Fruit fly (Drosophila melanogaster): Measurements from ENCODE around the gene CG3176.
A peak's percentile ranks its signal among the peaks of the same experiment; 100 is the strongest.

The CG3176 gene

dm6 chrX:529724-530603, 48.3 kb downstream of the CG3176 start, which contains the start of the genes CG4293 and Appl (continued):
- TF ChIP-seq dysf (GFP tag; IDR thresholded peaks at IDR 0.05) (no peak), Doc2 (GFP tag; IDR thresholded peaks at IDR 0.05) (no peak), CG8388 (GFP tag; optimal IDR thresholded peaks at IDR 0.05) (no peak), az2 (GFP tag; optimal IDR thresholded peaks at IDR 0.05) (no peak), CG2116 (GFP tag; optimal IDR thresholded peaks at IDR 0.05) (peak; percentile 62), Trl (optimal IDR thresholded peaks at IDR 0.05) (no peak), Trl (GFP tag; optimal IDR thresholded peaks at IDR 0.05) (no peak), chn (GFP tag; optimal IDR thresholded peaks at IDR 0.05) (no peak), jumu (GFP tag; optimal IDR thresholded peaks at IDR 0.05) (no peak), D19B (GFP tag; optimal IDR thresholded peaks at IDR 0.05) (no peak), Med (GFP tag) (peak; percentile 42), MTF-1 (GFP tag; optimal IDR thresholded peaks at IDR 0.05; ENCODE audit: borderline replicate concordance) (no peak), CG2712 (tag; optimal IDR thresholded peaks at IDR 0.05) (peak; percentile 31), Mes4 (GFP tag; optimal IDR thresholded peaks at IDR 0.05) (no peak), psq (GFP tag; optimal IDR thresholded peaks at IDR 0.05) (no peak), hbn (GFP tag; IDR thresholded peaks at IDR 0.05; ENCODE audit: partially characterized antibody) (no peak), CG31365 (tag; optimal IDR thresholded peaks at IDR 0.05) (peak; percentile 13), Hmx (GFP tag; optimal IDR thresholded peaks at IDR 0.05) (no peak), dmrt11E (tag; optimal IDR thresholded peaks at IDR 0.05) (no peak), pita (GFP tag; optimal IDR thresholded peaks at IDR 0.05) (peak; percentile 97), CG12391 (tag; optimal IDR thresholded peaks at IDR 0.05) (no peak), CG8290 (GFP tag; optimal IDR thresholded peaks at IDR 0.05) (peak; percentile 11), CG8290 (tag; optimal IDR thresholded peaks at IDR 0.05) (peak; percentile 9 to 76), CG14441 (GFP tag; IDR thresholded peaks at IDR 0.05) (no peak), Hey (tag; optimal IDR thresholded peaks at IDR 0.05) (no peak), hth (optimal IDR thresholded peaks at IDR 0.05) (no peak), Ada2b (GFP tag; IDR thresholded peaks at IDR 0.05) (no peak), yki (optimal IDR thresholded peaks at IDR 0.05) (peak; percentile 33), CG11398 (GFP tag; optimal IDR thresholded peaks at IDR 0.05) (no peak), CG11456 (GFP tag; IDR thresholded peaks at IDR 0.05) (no peak), CG5245 (GFP tag; optimal IDR thresholded peaks at IDR 0.05) (no peak), cwo (GFP tag; optimal IDR thresholded peaks at IDR 0.05) (no peak), Optix (GFP tag; IDR thresholded peaks at IDR 0.05) (0 out of 3 replicates have a peak, but pooled peaks have one; percentile 22), CHES-1-like (GFP tag; optimal IDR thresholded peaks at IDR 0.05) (peak; percentile 23), CG7372 (GFP tag; IDR thresholded peaks at IDR 0.05) (no peak), gsb-n (tag; optimal IDR thresholded peaks at IDR 0.05) (no peak), CG10147 (GFP tag; optimal IDR thresholded peaks at IDR 0.05) (peak; percentile 9), CG3838 (GFP tag; optimal IDR thresholded peaks at IDR 0.05) (no peak), gsb (GFP tag; IDR thresholded peaks at IDR 0.05) (no peak), Aef1 (GFP tag; IDR thresholded peaks at IDR 0.05) (no peak), zf30C (GFP tag; optimal IDR thresholded peaks at IDR 0.05) (no peak), ftz-f1 (GFP tag; optimal IDR thresholded peaks at IDR 0.05) (no peak), Ets65A (GFP tag) (peak; percentile 81), Side (GFP tag; optimal IDR thresholded peaks at IDR 0.05) (no peak), Dfd (GFP tag; optimal IDR thresholded peaks at IDR 0.05) (no peak), chif (GFP tag; optimal IDR thresholded peaks at IDR 0.05) (no peak), Dp (GFP tag; optimal IDR thresholded peaks at IDR 0.05) (peak; percentile 16), CkIIα-i1 (GFP tag; IDR thresholded peaks at IDR 0.05) (no peak), lmd (GFP tag; IDR thresholded peaks at IDR 0.05) (no peak), PHDP (tag; optimal IDR thresholded peaks at IDR 0.05) (no peak), fd102C (GFP tag; optimal IDR thresholded peaks at IDR 0.05) (no peak), jigr1 (GFP tag; IDR thresholded peaks at IDR 0.05) (no peak)

All from whole organism, embryonic.